Worm (Caenorhabditis elegans) whole organism, L4 larva: ENCODE measurements around the gene wrm-1.

Experiments
- D1046.2 ChIP-seq: fragments of 200-800 bp; sonication (Bioruptor generic); IDR thresholded peaks from 2 replicates; pipeline ENCODE4 v1.3.6; 2022; ENCODE audit warnings: missing genetic modification characterization, missing compliant biosample characterization
- F10B5.3 ChIP-seq: sonication (generic microtip); optimal IDR thresholded peaks from 2 replicates; lab custom pipeline; 2016; ENCODE audit warnings: mild to moderate bottlenecking, missing genetic modification characterization, missing compliant biosample characterization
- F44E2.7 ChIP-seq: fragments of 200-800 bp; sonication (Bioruptor generic); IDR thresholded peaks from 2 replicates; pipeline ENCODE4 v2.1.2; 2022; ENCODE audit warnings: missing genetic modification characterization, missing compliant biosample characterization
- F49E8.2 ChIP-seq: sonication (generic microtip); optimal IDR thresholded peaks from 2 replicates; lab custom pipeline; 2016; ENCODE audit warnings: missing compliant biosample characterization, mild to moderate bottlenecking, missing genetic modification characterization, borderline replicate concordance
- R02D3.7 ChIP-seq: fragments of 150-350 bp; sonication (generic microtip); optimal IDR thresholded peaks from 3 replicates; lab custom pipeline; 2014; ENCODE audit warnings: missing biosample characterization, missing genetic modification characterization
- Y48G9A.11 ChIP-seq: fragments of 200-800 bp; sonication (Bioruptor generic); IDR thresholded peaks from 2 replicates; pipeline ENCODE4 v1.3.6; 2022; ENCODE audit warnings: missing genetic modification reagents, missing genetic modification characterization, missing compliant biosample characterization
- Y5F2A.4 ChIP-seq: fragments of 200-800 bp; sonication (Bioruptor generic); optimal IDR thresholded peaks from 2 replicates; lab custom pipeline; 2018; ENCODE audit warnings: mild to moderate bottlenecking, missing genetic modification characterization, missing compliant biosample characterization
- ama-1 ChIP-seq: fragments of 150-350 bp; optimal IDR thresholded peaks from 2 replicates; lab custom pipeline; 2014; ENCODE audit warnings: inconsistent platforms, mixed read lengths
- attf-4 ChIP-seq: sonication (generic microtip); optimal IDR thresholded peaks from 3 replicates; lab custom pipeline; 2017; ENCODE audit warnings: missing biosample characterization, missing genetic modification characterization
- ceh-20 ChIP-seq: fragments of 200-800 bp; sonication (Bioruptor generic); IDR thresholded peaks from 2 replicates; pipeline ENCODE4 v1.3.6; 2022; ENCODE audit warnings: missing genetic modification reagents, missing genetic modification characterization, missing compliant biosample characterization
- ceh-28 ChIP-seq: fragments of 150-350 bp; optimal IDR thresholded peaks from 2 replicates; lab custom pipeline; 2014; ENCODE audit warnings: missing biosample characterization, missing genetic modification reagents, missing genetic modification characterization
- ceh-82 ChIP-seq: sonication (generic microtip); optimal IDR thresholded peaks from 2 replicates; lab custom pipeline; 2017; ENCODE audit warnings: missing biosample characterization, missing genetic modification characterization
- daf-19 ChIP-seq: fragments of 200-800 bp; sonication (Bioruptor generic); conservative IDR thresholded peaks from 2 replicates; pipeline ENCODE4 v1.3.6; 2022; ENCODE audit warnings: missing genetic modification characterization, missing compliant biosample characterization
- dmd-8 ChIP-seq: fragments of 200-800 bp; sonication (Bioruptor generic); IDR thresholded peaks from 2 replicates; pipeline ENCODE4 v1.3.6; 2022; ENCODE audit warnings: missing genetic modification characterization, missing compliant biosample characterization
- dpl-1 ChIP-seq: fragments of 150-350 bp; optimal IDR thresholded peaks from 2 replicates; lab custom pipeline; 2014; ENCODE audit warnings: missing biosample characterization, missing genetic modification reagents, missing genetic modification characterization
- egl-27 ChIP-seq: sonication (generic microtip); optimal IDR thresholded peaks from 3 replicates; lab custom pipeline; 2017; ENCODE audit warnings: missing biosample characterization, missing genetic modification reagents, missing genetic modification characterization
- hif-1 ChIP-seq, 2 experiments: sonication (generic microtip); optimal IDR thresholded peaks; 2 replicates each; lab custom pipeline; 2016 to 2017; ENCODE audit warnings: missing compliant biosample characterization in 2 of 2, missing genetic modification characterization in 2 of 2, missing genetic modification reagents in 2 of 2, missing genotype in 2 of 2, mild to moderate bottlenecking in 1 of 2
- hmg-1.1 ChIP-seq: fragments of 200-800 bp; sonication (Bioruptor generic); IDR thresholded peaks from 2 replicates; pipeline ENCODE4 v1.3.6; 2022; ENCODE audit warnings: missing genetic modification reagents, missing genetic modification characterization, missing compliant biosample characterization
- lim-7 ChIP-seq: fragments of 200-800 bp; sonication (Bioruptor generic); IDR thresholded peaks from 2 replicates; pipeline ENCODE4 v1.3.6; 2022; ENCODE audit warnings: missing genetic modification characterization, missing compliant biosample characterization
- lin-38 ChIP-seq: fragments of 200-800 bp; sonication (Bioruptor generic); IDR thresholded peaks from 2 replicates; pipeline ENCODE4 v1.3.6; 2022; ENCODE audit warnings: missing genetic modification reagents, missing genetic modification characterization, missing compliant biosample characterization
- lir-3 ChIP-seq: sonication (generic microtip); optimal IDR thresholded peaks from 2 replicates; lab custom pipeline; 2016; ENCODE audit warnings: mild to moderate bottlenecking, missing genetic modification characterization, missing compliant biosample characterization
- madf-5 ChIP-seq, 2 experiments: fragments of 200-800 bp; sonication (Bioruptor generic); IDR thresholded peaks; 2 replicates each; pipeline ENCODE4 v1.3.6; 2022; ENCODE audit warnings: missing compliant biosample characterization in 2 of 2, missing genetic modification characterization in 2 of 2
- madf-9 ChIP-seq: fragments of 200-800 bp; sonication (Bioruptor generic); conservative IDR thresholded peaks from 2 replicates; pipeline ENCODE4 v1.3.6; 2022; ENCODE audit warnings: missing genetic modification reagents, missing genetic modification characterization, missing compliant biosample characterization
- mdl-1 ChIP-seq, 2 experiments: fragments of 150-350 bp in 1 of 2; sonication (generic microtip) in 1 of 2; optimal IDR thresholded peaks; 2 replicates each; lab custom pipeline; 2014 to 2017; ENCODE audit warnings: missing biosample characterization in 2 of 2, missing genetic modification characterization in 2 of 2
- mep-1 ChIP-seq: fragments of 150-350 bp; sonication (generic microtip); optimal IDR thresholded peaks from 3 replicates; lab custom pipeline; 2014; ENCODE audit warnings: missing biosample characterization, missing genetic modification characterization
- mes-2 ChIP-seq: sonication (generic microtip); optimal IDR thresholded peaks from 2 replicates; lab custom pipeline; 2016; ENCODE audit warnings: missing genotype, mild to moderate bottlenecking, missing genetic modification characterization, missing compliant biosample characterization; ENCODE audit not compliant: poor library complexity, severe bottlenecking
- mxl-3 ChIP-seq: fragments of 200-800 bp; sonication (Bioruptor generic); optimal IDR thresholded peaks from 2 replicates; lab custom pipeline; 2018; ENCODE audit warnings: mild to moderate bottlenecking, missing genetic modification characterization, missing compliant biosample characterization
- nhr-28 ChIP-seq: fragments of 150-350 bp; optimal IDR thresholded peaks from 2 replicates; lab custom pipeline; 2014; ENCODE audit warnings: missing biosample characterization, missing genetic modification characterization
- nhr-41 ChIP-seq: fragments of 200-800 bp; sonication (Bioruptor generic); IDR thresholded peaks from 2 replicates; pipeline ENCODE4 v1.3.6; 2022; ENCODE audit warnings: missing genetic modification reagents, missing genetic modification characterization, missing compliant biosample characterization
- nhr-48 ChIP-seq: sonication (generic microtip); optimal IDR thresholded peaks from 2 replicates; lab custom pipeline; 2016; ENCODE audit warnings: mild to moderate bottlenecking, missing genetic modification characterization, missing compliant biosample characterization
- nhr-76 ChIP-seq: fragments of 150-350 bp; optimal IDR thresholded peaks from 2 replicates; lab custom pipeline; 2014; ENCODE audit warnings: missing biosample characterization, missing genetic modification characterization
- nhr-77 ChIP-seq: fragments of 150-350 bp; optimal IDR thresholded peaks from 2 replicates; lab custom pipeline; 2014; ENCODE audit warnings: missing biosample characterization, missing genetic modification characterization
- php-3 ChIP-seq: fragments of 200-800 bp; sonication (Bioruptor generic); IDR thresholded peaks from 2 replicates; pipeline ENCODE4 v1.3.6; 2022; ENCODE audit warnings: missing genetic modification reagents, missing genetic modification characterization, missing compliant biosample characterization
- pqm-1 ChIP-seq: sonication (generic microtip); optimal IDR thresholded peaks from 2 replicates; lab custom pipeline; 2017; ENCODE audit warnings: missing biosample characterization, missing genetic modification characterization
- rbr-2 ChIP-seq: sonication (generic microtip); optimal IDR thresholded peaks from 2 replicates; lab custom pipeline; 2016; ENCODE audit warnings: missing genotype, missing genetic modification characterization, missing compliant biosample characterization
- set-16 ChIP-seq: fragments of 200-800 bp; sonication (Bioruptor generic); IDR thresholded peaks from 2 replicates; pipeline ENCODE4 v1.3.6; 2022; ENCODE audit warnings: missing genetic modification reagents, missing genetic modification characterization, missing compliant biosample characterization
- skn-1 ChIP-seq: fragments of 150-350 bp; optimal IDR thresholded peaks from 2 replicates; lab custom pipeline; 2014; ENCODE audit warnings: missing biosample characterization, missing genetic modification characterization
- spr-1 ChIP-seq: sonication (generic microtip); optimal IDR thresholded peaks from 2 replicates; lab custom pipeline; 2016; ENCODE audit warnings: mild to moderate bottlenecking, missing genetic modification characterization, missing compliant biosample characterization
- spr-3 ChIP-seq: fragments of 200-800 bp; sonication (Bioruptor generic); optimal IDR thresholded peaks from 2 replicates; lab custom pipeline; 2018; ENCODE audit warnings: mild to moderate bottlenecking, missing genetic modification characterization, missing compliant biosample characterization
- tra-1 ChIP-seq: fragments of 200-800 bp; sonication (Bioruptor generic); IDR thresholded peaks from 2 replicates; pipeline ENCODE4 v1.3.6; 2022; ENCODE audit warnings: missing genetic modification reagents, missing genetic modification characterization, missing compliant biosample characterization
- unc-130 ChIP-seq: sonication (generic microtip); optimal IDR thresholded peaks from 2 replicates; lab custom pipeline; 2016; ENCODE audit warnings: missing genetic modification reagents, missing genetic modification characterization, missing compliant biosample characterization
- unc-39 ChIP-seq: sonication (generic microtip); optimal IDR thresholded peaks from 2 replicates; lab custom pipeline; 2017; ENCODE audit warnings: missing biosample characterization, missing genetic modification characterization
- unc-62 ChIP-seq, 3 experiments: fragments of 150-350 bp in 1 of 3; sonication (generic microtip); optimal IDR thresholded peaks in 2 of 3; peaks in 1 of 3; 1 replicate in 1 of 3; 2 replicates in 2 of 3; lab custom pipeline; 2014 to 2017; ENCODE audit warnings: missing biosample characterization in 3 of 3, missing genetic modification characterization in 3 of 3, missing genetic modification reagents in 3 of 3, missing genotype in 1 of 3
- zag-1 ChIP-seq: fragments of 150-350 bp; optimal IDR thresholded peaks from 2 replicates; lab custom pipeline; 2014; ENCODE audit warnings: missing biosample characterization, missing genetic modification characterization
- zfp-2 ChIP-seq: sonication (generic microtip); optimal IDR thresholded peaks from 2 replicates; lab custom pipeline; 2016; ENCODE audit warnings: mild to moderate bottlenecking, missing genetic modification characterization, missing compliant biosample characterization
- zip-2 ChIP-seq: fragments of 150-350 bp; optimal IDR thresholded peaks from 2 replicates; lab custom pipeline; 2014; ENCODE audit warnings: missing biosample characterization, missing genetic modification characterization

The wrm-1 gene

DNA sequence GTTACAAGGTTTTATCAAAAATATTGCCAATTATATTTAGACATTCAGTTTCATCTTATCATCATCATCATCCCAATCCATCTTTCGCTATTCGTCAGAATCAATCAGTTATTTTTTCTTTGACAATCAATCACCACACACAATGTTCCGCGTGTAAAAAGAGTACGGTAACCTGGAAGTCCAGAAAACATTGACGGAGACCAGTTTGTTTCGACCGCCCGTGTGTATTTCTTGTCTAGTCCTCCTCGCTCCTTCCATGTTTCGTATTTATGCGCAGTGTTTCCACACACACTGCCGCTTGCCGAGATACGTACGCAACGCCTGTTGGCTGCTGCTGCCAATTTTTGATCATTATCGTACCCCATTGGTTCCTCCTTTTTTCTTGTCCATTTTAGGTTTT, 12.0 kb upstream of the wrm-1 start (continued):
- TF ChIP-seq nhr-76 (tag; lab: Kevin White, UChicago) = no peak
- TF ChIP-seq R02D3.7 (tag; lab: Kevin White, UChicago) = no peak
- no peak for TF ChIP-seq php-3 (GFP tag; lab: Robert Waterston, UW)
- TF ChIP-seq lin-38 (GFP tag; lab: Robert Waterston, UW) = no peak
- TF ChIP-seq unc-62 (GFP tag; optimal IDR thresholded peaks at IDR 0.05 in 1 of 2; lab: Kevin White, UChicago) = peak in 1 of 2 experiments; percentile 76
- TF ChIP-seq unc-62 (tag; optimal IDR thresholded peaks at IDR 0.05; lab: Kevin White, UChicago) = no peak
- TF ChIP-seq madf-5 (GFP tag; IDR thresholded peaks at IDR 0.05; lab: Robert Waterston, UW) = no peak
- TF ChIP-seq ceh-20 (GFP tag; lab: Robert Waterston, UW) = 0 out of 2 replicates have a peak, but pooled peaks have one; percentile 37
- peak; percentile 4 for TF ChIP-seq pqm-1 (tag; lab: Kevin White, UChicago)
- TF ChIP-seq nhr-48 (tag; lab: Kevin White, UChicago) = peak; percentile 64
- no peak for TF ChIP-seq ceh-28
- peak; percentile 53 for TF ChIP-seq mep-1 (tag; lab: Kevin White, UChicago)
- no peak for TF ChIP-seq hif-1 (tag; optimal IDR thresholded peaks at IDR 0.05; lab: Kevin White, UChicago)
- 0 out of 2 replicates have a peak, but pooled peaks have one; percentile 42 for TF ChIP-seq madf-9 (GFP tag; lab: Robert Waterston, UW)
- peak in 1 of 2 experiments; percentile 80 for TF ChIP-seq mdl-1 (tag; optimal IDR thresholded peaks at IDR 0.05; lab: Kevin White, UChicago)
- peak; percentile 41 for TF ChIP-seq mes-2 (tag; lab: Kevin White, UChicago)
- TF ChIP-seq dpl-1 (GFP tag; lab: Kevin White, UChicago) = no peak
- TF ChIP-seq ama-1 = peak; percentile 51
- TF ChIP-seq F49E8.2 (tag; lab: Kevin White, UChicago) = no peak
- TF ChIP-seq spr-3 (GFP tag; lab: Kevin White, UChicago) = no peak
- no peak for TF ChIP-seq daf-19 (GFP tag; lab: Robert Waterston, UW)
- TF ChIP-seq set-16 (GFP tag; lab: Robert Waterston, UW) = no peak
- TF ChIP-seq unc-130 (GFP tag; lab: Kevin White, UChicago) = no peak
- TF ChIP-seq mxl-3 (GFP tag; lab: Kevin White, UChicago) = peak; percentile 95
- TF ChIP-seq zag-1 (tag; lab: Kevin White, UChicago) = no peak
- no peak for TF ChIP-seq skn-1 (tag; lab: Kevin White, UChicago)
- no peak for TF ChIP-seq lim-7 (GFP tag; lab: Robert Waterston, UW)
- 0 out of 2 replicates have a peak, but pooled peaks have one; percentile 37 for TF ChIP-seq hmg-1.1 (GFP tag; lab: Robert Waterston, UW)
- TF ChIP-seq attf-4 (tag; lab: Kevin White, UChicago) = no peak
- TF ChIP-seq D1046.2 (GFP tag; lab: Robert Waterston, UW) = no peak
- no peak for TF ChIP-seq F44E2.7 (GFP tag; lab: Robert Waterston, UW)
- peak; percentile 86 for TF ChIP-seq nhr-28
- TF ChIP-seq zip-2 (tag; lab: Kevin White, UChicago) = no peak
- peak; percentile 45 for TF ChIP-seq spr-1
- no peak for TF ChIP-seq unc-39 (tag; lab: Kevin White, UChicago)
- TF ChIP-seq lir-3 (tag; lab: Kevin White, UChicago) = no peak
- TF ChIP-seq tra-1 (GFP tag; lab: Robert Waterston, UW) = no peak
- TF ChIP-seq F10B5.3 = no peak
- TF ChIP-seq Y5F2A.4 (GFP tag; lab: Kevin White, UChicago) = no peak
- TF ChIP-seq nhr-77 (tag; lab: Kevin White, UChicago) = no peak
- TF ChIP-seq Y48G9A.11 (GFP tag; lab: Robert Waterston, UW) = no peak
- no peak for TF ChIP-seq dmd-8
- TF ChIP-seq zfp-2 (tag; lab: Kevin White, UChicago) = no peak
- TF ChIP-seq egl-27 (tag; lab: Kevin White, UChicago) = no peak
- no peak for TF ChIP-seq ceh-82
- TF ChIP-seq nhr-41 (GFP tag; lab: Robert Waterston, UW) = 0 out of 2 replicates have a peak, but pooled peaks have one; percentile 26
- peak; percentile 22 for TF ChIP-seq rbr-2 (tag; lab: Kevin White, UChicago)
- TF ChIP-seq, all 104 proteins: peak for 21
